Worm (Caenorhabditis elegans): ENCODE data around the gene C02F5.2.

The C02F5.2 gene

ce11 chrIII:8201760-8202159, 47.7 kb upstream of the C02F5.2 start (continued):
- TF ChIP-seq mef-2 (tag; optimal IDR thresholded peaks at IDR 0.05) (no peak), lir-3 (tag; optimal IDR thresholded peaks at IDR 0.05; ENCODE audit: poor library complexity) (peak; percentile 19), ama-1 (optimal IDR thresholded peaks at IDR 0.05) (no peak), swsn-7 (tag; optimal IDR thresholded peaks at IDR 0.05) (peak; percentile 56), ztf-4 (tag; optimal IDR thresholded peaks at IDR 0.05) (peak; percentile 25), nhr-12 (tag; optimal IDR thresholded peaks at IDR 0.05) (no peak), nhr-20 (tag; optimal IDR thresholded peaks at IDR 0.05) (peak; percentile 26), ets-5 (GFP tag; IDR thresholded peaks at IDR 0.05) (no peak), mdl-1 (tag; optimal IDR thresholded peaks at IDR 0.05) (no peak), aly-2 (tag; optimal IDR thresholded peaks at IDR 0.05) (no peak), elt-3 (tag; optimal IDR thresholded peaks at IDR 0.05) (no peak), zag-1 (tag; optimal IDR thresholded peaks at IDR 0.05) (no peak), pax-3 (tag; optimal IDR thresholded peaks at IDR 0.05) (peak; percentile 42), nhr-237 (tag; optimal IDR thresholded peaks at IDR 0.05) (no peak), dsc-1 (tag; optimal IDR thresholded peaks at IDR 0.05) (peak; percentile 76), fkh-10 (GFP tag; optimal IDR thresholded peaks at IDR 0.05) (peak; percentile 30), efl-1 (optimal IDR thresholded peaks at IDR 0.05) (peak; percentile 46 to 48), efl-1 (GFP tag; optimal IDR thresholded peaks at IDR 0.05 in 1 of 2) (peak; percentile 38 to 86), lin-15B (tag; optimal IDR thresholded peaks at IDR 0.05) (no peak), F16B12.6 (tag; optimal IDR thresholded peaks at IDR 0.05) (peak; percentile 30), lsy-2 (tag; optimal IDR thresholded peaks at IDR 0.05) (peak; percentile 52 to 57), pqm-1 (tag; optimal IDR thresholded peaks at IDR 0.05) (no peak), tlp-1 (tag; optimal IDR thresholded peaks at IDR 0.05) (no peak), fkh-4 (tag; optimal IDR thresholded peaks at IDR 0.05; ENCODE audit: borderline replicate concordance) (no peak), vab-15 (tag; optimal IDR thresholded peaks at IDR 0.05) (no peak), hlh-4 (tag; optimal IDR thresholded peaks at IDR 0.05) (no peak), C16A3.4 (tag; optimal IDR thresholded peaks at IDR 0.05) (no peak), nhr-90 (tag; optimal IDR thresholded peaks at IDR 0.05; ENCODE audit: poor library complexity) (no peak), nhr-77 (tag; optimal IDR thresholded peaks at IDR 0.05) (no peak), fkh-8 (tag; optimal IDR thresholded peaks at IDR 0.05) (peak; percentile 79), mab-9 (GFP tag; IDR thresholded peaks at IDR 0.05) (no peak), jun-1 (tag; optimal IDR thresholded peaks at IDR 0.05) (no peak), hlh-17 (GFP tag; optimal IDR thresholded peaks at IDR 0.05; ENCODE audit: borderline replicate concordance) (no peak), alr-1 (tag; optimal IDR thresholded peaks at IDR 0.05; ENCODE audit: borderline replicate concordance) (no peak), mep-1 (tag; optimal IDR thresholded peaks at IDR 0.05) (peak; percentile 26), rnt-1 (tag; optimal IDR thresholded peaks at IDR 0.05) (peak; percentile 45), nhr-28 (tag; optimal IDR thresholded peaks at IDR 0.05) (no peak), nhr-76 (tag; optimal IDR thresholded peaks at IDR 0.05) (no peak), aha-1 (tag; optimal IDR thresholded peaks at IDR 0.05) (no peak), Y116A8C.19 (tag; optimal IDR thresholded peaks at IDR 0.05; ENCODE audit: borderline replicate concordance) (no peak), unc-62 (GFP tag; optimal IDR thresholded peaks at IDR 0.05) (no peak), nhr-71 (tag; optimal IDR thresholded peaks at IDR 0.05) (peak; percentile 76), nhr-11 (tag; optimal IDR thresholded peaks at IDR 0.05) (no peak), ceh-88 (GFP tag; IDR thresholded peaks at IDR 0.05) (no peak), ceh-8 (GFP tag; optimal IDR thresholded peaks at IDR 0.05) (no peak), hpl-2 (GFP tag; optimal IDR thresholded peaks at IDR 0.05) (no peak), ztf-11 (tag; optimal IDR thresholded peaks at IDR 0.05) (no peak), unc-98 (GFP tag; IDR thresholded peaks at IDR 0.05) (0 out of 2 replicates have a peak, but pooled peaks have one; percentile 10), zip-4 (GFP tag; optimal IDR thresholded peaks at IDR 0.05) (no peak), lin-14 (GFP tag; optimal IDR thresholded peaks at IDR 0.05) (peak; percentile 94), ceh-82 (tag; optimal IDR thresholded peaks at IDR 0.05) (peak in 2 of 3 experiments; percentile 17 to 55), skn-1 (tag; optimal IDR thresholded peaks at IDR 0.05) (peak; percentile 42), pag-3 (tag; optimal IDR thresholded peaks at IDR 0.05; ENCODE audit: borderline replicate concordance, insufficient read depth) (no peak)
